Worm (Caenorhabditis elegans): Measurements from ENCODE around the gene F07C3.2.

F07C3.2 gene

ce11 chrV:9218655-9219389 is 7.1 kb upstream of the F07C3.2 start:
- no peak for TF ChIP-seq ceh-36 (tag; optimal IDR thresholded peaks at IDR 0.05)
- no peak for TF ChIP-seq aly-1 (tag; optimal IDR thresholded peaks at IDR 0.05)
- TF ChIP-seq tbx-11 (GFP tag; IDR thresholded peaks at IDR 0.05) = 0 out of 2 replicates have a peak, but pooled peaks have one; percentile 32
- no peak for TF ChIP-seq tbx-37 (GFP tag; conservative IDR thresholded peaks at IDR 0.05)

ce11 chrV:9219390-9219733 is 6.5 kb upstream of the F07C3.2 start:
- TF ChIP-seq ceh-36 (tag; optimal IDR thresholded peaks at IDR 0.05) (peak; percentile 44), B0310.2 (tag; optimal IDR thresholded peaks at IDR 0.05) (no peak), tbx-37 (GFP tag; conservative IDR thresholded peaks at IDR 0.05) (no peak)

ce11 chrV:9220444-9220843 is 5.5 kb upstream of the F07C3.2 start:
- TF ChIP-seq ets-7 (tag; optimal IDR thresholded peaks at IDR 0.05) = no peak
- peak; percentile 14 for TF ChIP-seq F13C5.2 (tag; optimal IDR thresholded peaks at IDR 0.05)

- TF ChIP-seq ets-7 (tag; optimal IDR thresholded peaks at IDR 0.05) (no peak), sea-1 (GFP tag; conservative IDR thresholded peaks at IDR 0.05) (no peak), hmg-4 (GFP tag; optimal IDR thresholded peaks at IDR 0.05) (no peak), pes-1 (GFP tag; IDR thresholded peaks at IDR 0.05) (no peak), flt-1 (GFP tag; IDR thresholded peaks at IDR 0.05) (no peak), ama-1 (optimal IDR thresholded peaks at IDR 0.05) (no peak), tbx-37 (GFP tag; conservative IDR thresholded peaks at IDR 0.05) (no peak), tra-4 (tag; optimal IDR thresholded peaks at IDR 0.05) (no peak), tbx-11 (GFP tag; IDR thresholded peaks at IDR 0.05) (no peak), F13C5.2 (tag; optimal IDR thresholded peaks at IDR 0.05) (no peak), aly-1 (tag; optimal IDR thresholded peaks at IDR 0.05) (no peak), B0310.2 (tag; optimal IDR thresholded peaks at IDR 0.05) (no peak), hnd-1 (tag; optimal IDR thresholded peaks at IDR 0.05) (no peak), ceh-36 (tag; optimal IDR thresholded peaks at IDR 0.05) (no peak), ceh-13 (GFP tag; optimal IDR thresholded peaks at IDR 0.05) (no peak), scrt-1 (GFP tag; IDR thresholded peaks at IDR 0.05) (no peak), hmbx-1 (tag; optimal IDR thresholded peaks at IDR 0.05) (no peak)
These were observed 4.3 kb upstream of the F07C3.2 start, which contains the start of gene grd-6 for ce11 chrV:9221566-9221965. Gene grd-6 (plus strand): TSS chrV:9221866.

ce11 chrV:9222819-9223218 is 3.1 kb upstream of the F07C3.2 start:
- TF ChIP-seq ceh-36 (tag; optimal IDR thresholded peaks at IDR 0.05) = no peak
- TF ChIP-seq sea-1 (GFP tag; conservative IDR thresholded peaks at IDR 0.05) = no peak
- no peak for TF ChIP-seq flt-1 (GFP tag; IDR thresholded peaks at IDR 0.05)
- TF ChIP-seq tbx-11 (GFP tag; IDR thresholded peaks at IDR 0.05) = no peak
- TF ChIP-seq tbx-37 (GFP tag; conservative IDR thresholded peaks at IDR 0.05) = no peak
- TF ChIP-seq ama-1 (optimal IDR thresholded peaks at IDR 0.05) = no peak
- TF ChIP-seq hmg-4 (GFP tag; optimal IDR thresholded peaks at IDR 0.05) = no peak

- TF ChIP-seq tra-4 (tag; optimal IDR thresholded peaks at IDR 0.05) (no peak), scrt-1 (GFP tag; IDR thresholded peaks at IDR 0.05) (no peak), tbx-37 (GFP tag; conservative IDR thresholded peaks at IDR 0.05) (no peak)
These were observed 1.5 kb upstream of the F07C3.2 start for ce11 chrV:9224377-9224776.

ce11 chrV:9224981-9225380 is 913 bp upstream of the F07C3.2 start:
- TF ChIP-seq ets-7 (tag; optimal IDR thresholded peaks at IDR 0.05) = no peak
- no peak for TF ChIP-seq tra-4 (tag; optimal IDR thresholded peaks at IDR 0.05)
- no peak for TF ChIP-seq hmbx-1 (tag; optimal IDR thresholded peaks at IDR 0.05)
- no peak for TF ChIP-seq ceh-36 (tag; optimal IDR thresholded peaks at IDR 0.05)
- TF ChIP-seq F13C5.2 (tag; optimal IDR thresholded peaks at IDR 0.05) = no peak
- no peak for TF ChIP-seq tbx-37 (GFP tag; conservative IDR thresholded peaks at IDR 0.05)
- TF ChIP-seq sea-1 (GFP tag; conservative IDR thresholded peaks at IDR 0.05) = no peak
- no peak for TF ChIP-seq hmg-4 (GFP tag; optimal IDR thresholded peaks at IDR 0.05)
- no peak for TF ChIP-seq pes-1 (GFP tag; IDR thresholded peaks at IDR 0.05)

ce11 chrV:9232296-9232695 is 6.4 kb downstream of the F07C3.2 start, which contains the start of gene F07C3.3:
Gene F07C3.3 (minus strand): TSS chrV:9232396.
- TF ChIP-seq scrt-1 (GFP tag; IDR thresholded peaks at IDR 0.05) = no peak
- TF ChIP-seq aly-1 (tag; optimal IDR thresholded peaks at IDR 0.05) = no peak
- TF ChIP-seq tbx-37 (GFP tag; conservative IDR thresholded peaks at IDR 0.05) = no peak
- no peak for TF ChIP-seq tbx-11 (GFP tag; IDR thresholded peaks at IDR 0.05)
- no peak for TF ChIP-seq ceh-13 (GFP tag; optimal IDR thresholded peaks at IDR 0.05)
- no peak for TF ChIP-seq flt-1 (GFP tag; IDR thresholded peaks at IDR 0.05)
- no peak for TF ChIP-seq pes-1 (GFP tag; IDR thresholded peaks at IDR 0.05)
- TF ChIP-seq ets-7 (tag; optimal IDR thresholded peaks at IDR 0.05) = no peak
- TF ChIP-seq B0310.2 (tag; optimal IDR thresholded peaks at IDR 0.05) = no peak
- TF ChIP-seq hnd-1 (tag; optimal IDR thresholded peaks at IDR 0.05) = no peak
- TF ChIP-seq ceh-36 (tag; optimal IDR thresholded peaks at IDR 0.05) = no peak
- TF ChIP-seq hmg-4 (GFP tag; optimal IDR thresholded peaks at IDR 0.05) = no peak
- TF ChIP-seq sea-1 (GFP tag; conservative IDR thresholded peaks at IDR 0.05) = no peak
- TF ChIP-seq hmbx-1 (tag; optimal IDR thresholded peaks at IDR 0.05) = no peak
- no peak for TF ChIP-seq tra-4 (tag; optimal IDR thresholded peaks at IDR 0.05)
- TF ChIP-seq F13C5.2 (tag; optimal IDR thresholded peaks at IDR 0.05) = no peak
- TF ChIP-seq ama-1 (optimal IDR thresholded peaks at IDR 0.05) = no peak
